Worm (Caenorhabditis elegans): ENCODE measurements around the gene pgp-1.

DNA sequence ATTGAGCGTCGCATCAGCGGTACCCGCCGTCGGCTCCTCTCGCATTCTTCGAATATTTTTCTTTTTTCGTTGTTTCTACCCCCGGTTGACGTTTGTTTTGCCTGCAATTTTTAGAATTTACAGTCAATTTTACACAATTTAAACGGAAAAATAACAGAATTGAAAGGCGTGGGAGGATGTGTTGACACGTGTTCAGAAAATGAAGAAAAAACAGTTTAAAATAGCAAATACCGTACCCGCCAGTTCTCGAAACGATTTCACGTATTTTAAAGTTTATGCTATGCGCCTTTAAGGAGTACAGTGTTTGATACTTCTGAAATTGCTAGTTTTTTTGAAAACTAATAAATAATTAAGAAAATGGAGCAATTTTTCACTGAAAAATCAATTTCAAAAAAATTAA lies 32.0 kb upstream of the pgp-1 start, which contains the start of gene ark-1:
- no peak for TF ChIP-seq snpc-4 (GFP tag; optimal IDR thresholded peaks at IDR 0.05)
- no peak for TF ChIP-seq snpc-4 (tag; optimal IDR thresholded peaks at IDR 0.05)
- TF ChIP-seq cebp-1 (GFP tag; IDR thresholded peaks at IDR 0.05): no peak
- TF ChIP-seq cebp-1 (tag; optimal IDR thresholded peaks at IDR 0.05): no peak
- TF ChIP-seq ztf-18 (tag; optimal IDR thresholded peaks at IDR 0.05): no peak
- no peak for TF ChIP-seq egl-18 (GFP tag; IDR thresholded peaks at IDR 0.05)
